Worm (Caenorhabditis elegans): Measurements from ENCODE around the gene C38D9.2.

DNA sequence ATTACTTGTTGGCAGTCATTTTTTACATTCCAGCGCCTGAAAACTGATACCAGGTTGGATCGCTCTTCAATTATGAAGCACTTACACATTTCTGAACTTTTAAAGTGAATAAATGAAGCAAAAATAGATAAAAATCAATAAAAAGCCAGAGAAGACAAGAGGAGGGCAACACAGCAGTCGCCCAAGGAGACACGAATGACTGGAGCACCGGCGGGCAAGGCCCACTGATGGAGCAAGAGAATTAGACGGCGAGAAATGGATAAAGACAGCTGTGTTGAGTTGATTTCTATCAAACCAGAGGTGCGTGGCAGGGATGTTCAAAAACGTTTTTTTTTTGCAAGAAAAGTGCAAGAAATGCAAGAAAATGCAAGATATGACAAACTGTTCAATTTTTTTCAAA, 27.7 kb upstream of the C38D9.2 start:
- no peak for TF ChIP-seq T22C8.4 (GFP tag; IDR thresholded peaks at IDR 0.05)
- no peak for TF ChIP-seq ref-1 (GFP tag; conservative IDR thresholded peaks at IDR 0.05)
